Fruit fly (Drosophila melanogaster) whole organism, embryonic: ENCODE results near the gene lin-52.

ENCODE experiments used
- Ada2b ChIP-seq: fragments of 200-800 bp; sonication (Bioruptor generic); IDR thresholded peaks from 2 replicates; pipeline ENCODE4 v1.3.6; 2022; ENCODE audit warnings: missing biosample characterization, missing genetic modification characterization
- Awh ChIP-seq: fragments of 200-800 bp; sonication (Bioruptor generic); IDR thresholded peaks from 2 replicates; pipeline ENCODE4, ENCODE4 v1.3.6; 2022; ENCODE audit warnings: missing biosample characterization, missing genetic modification characterization
- B-H1 ChIP-seq: fragments of 200-800 bp; sonication (Bioruptor generic); IDR thresholded peaks from 3 replicates; pipeline ENCODE4 v1.3.6; 2022; ENCODE audit warnings: missing biosample characterization, missing genetic modification characterization
- CG13123 ChIP-seq: fragments of 200-800 bp; sonication (Bioruptor generic); optimal IDR thresholded peaks from 2 replicates; lab custom pipeline; 2016; ENCODE audit warnings: missing biosample characterization, missing genetic modification characterization
- CG14441 ChIP-seq: fragments of 200-800 bp; sonication (Bioruptor generic); IDR thresholded peaks from 2 replicates; pipeline ENCODE4 v1.3.6; 2022; ENCODE audit warnings: missing biosample characterization, missing genetic modification characterization
- CG14965 ChIP-seq: fragments of 200-800 bp; sonication (Bioruptor generic); optimal IDR thresholded peaks from 2 replicates; lab custom pipeline; 2016; ENCODE audit warnings: missing biosample characterization, missing genetic modification characterization, borderline replicate concordance
- CG1529 ChIP-seq: fragments of 200-800 bp; sonication (Bioruptor generic); optimal IDR thresholded peaks from 3 replicates; lab custom pipeline; 2018; ENCODE audit warnings: missing biosample characterization, missing genetic modification characterization
- CG16863 ChIP-seq: fragments of 200-800 bp; sonication (Bioruptor generic); optimal IDR thresholded peaks from 3 replicates; lab custom pipeline; 2016; ENCODE audit warnings: missing biosample characterization, missing genetic modification characterization
- CG17328 ChIP-seq: fragments of 200-800 bp; sonication (Bioruptor generic); IDR thresholded peaks from 2 replicates; pipeline ENCODE4 v1.3.6; 2022; ENCODE audit warnings: missing biosample characterization, missing genetic modification characterization
- CG17359 ChIP-seq: fragments of 200-800 bp; sonication (Bioruptor generic); optimal IDR thresholded peaks from 3 replicates; lab custom pipeline; 2018; ENCODE audit warnings: missing biosample characterization, mild to moderate bottlenecking, missing genetic modification characterization, moderate library complexity
- CG17385 ChIP-seq: fragments of 200-800 bp; sonication (Bioruptor generic); optimal IDR thresholded peaks from 3 replicates; lab custom pipeline; 2018; ENCODE audit warnings: missing biosample characterization, mild to moderate bottlenecking, missing genetic modification characterization
- CG1832 ChIP-seq: fragments of 200-800 bp; sonication (Bioruptor generic); optimal IDR thresholded peaks from 2 replicates; lab custom pipeline; 2017; ENCODE audit warnings: missing biosample characterization, mild to moderate bottlenecking, missing genetic modification characterization, inconsistent platforms
- CG3065 ChIP-seq: fragments of 200-800 bp; sonication (Bioruptor generic); optimal IDR thresholded peaks from 2 replicates; lab custom pipeline; 2016; ENCODE audit warnings: missing biosample characterization, missing genetic modification characterization
- CG32767 ChIP-seq: fragments of 200-800 bp; sonication (Bioruptor generic); IDR thresholded peaks from 2 replicates; pipeline ENCODE4 v1.3.6; 2022; ENCODE audit warnings: missing biosample characterization, missing genetic modification characterization
- CG32772 ChIP-seq: fragments of 200-800 bp; sonication (Bioruptor generic); IDR thresholded peaks from 2 replicates; pipeline ENCODE4 v1.3.6; 2022; ENCODE audit warnings: missing biosample characterization, missing genetic modification characterization
- CG3995 ChIP-seq: fragments of 200-800 bp; sonication (Bioruptor generic); optimal IDR thresholded peaks from 3 replicates; lab custom pipeline; 2016; ENCODE audit warnings: missing biosample characterization, missing genetic modification characterization
- CG4360 ChIP-seq: fragments of 200-800 bp; sonication (Bioruptor generic); IDR thresholded peaks from 2 replicates; pipeline ENCODE4 v1.3.6; 2022; ENCODE audit warnings: missing biosample characterization, missing genetic modification characterization
- CG6654 ChIP-seq: fragments of 200-800 bp; sonication (Bioruptor generic); optimal IDR thresholded peaks from 2 replicates; lab custom pipeline; 2017; ENCODE audit warnings: missing biosample characterization, mild to moderate bottlenecking, missing genetic modification characterization
- CG7372 ChIP-seq: fragments of 200-800 bp; sonication (Bioruptor generic); IDR thresholded peaks from 2 replicates; pipeline ENCODE4 v1.3.6; 2022; ENCODE audit warnings: missing biosample characterization, missing genetic modification characterization
- CG7987 ChIP-seq: fragments of 200-800 bp; sonication (Bioruptor generic); optimal IDR thresholded peaks from 2 replicates; lab custom pipeline; 2018; ENCODE audit warnings: missing biosample characterization, mild to moderate bottlenecking, missing genetic modification characterization, moderate library complexity
- CG8089 ChIP-seq: fragments of 200-800 bp; sonication (Bioruptor generic); optimal IDR thresholded peaks from 3 replicates; lab custom pipeline; 2016; ENCODE audit warnings: missing biosample characterization, missing genetic modification characterization
- CG8944 ChIP-seq: fragments of 200-800 bp; sonication (Bioruptor generic); optimal IDR thresholded peaks from 3 replicates; lab custom pipeline; 2016; ENCODE audit warnings: missing biosample characterization, missing genetic modification characterization
- CG9437 ChIP-seq: fragments of 200-800 bp; sonication (Bioruptor generic); optimal IDR thresholded peaks from 2 replicates; lab custom pipeline; 2018; ENCODE audit warnings: missing biosample characterization, mild to moderate bottlenecking, missing genetic modification characterization
- CTCF ChIP-seq: fragments of 200-800 bp; sonication (Bioruptor generic); optimal IDR thresholded peaks from 2 replicates; lab custom pipeline; 2017; ENCODE audit warnings: missing biosample characterization, mild to moderate bottlenecking, missing genetic modification characterization, moderate library complexity
- Camta ChIP-seq: fragments of 200-800 bp; sonication (Bioruptor generic); optimal IDR thresholded peaks from 2 replicates; lab custom pipeline; 2016; ENCODE audit warnings: missing biosample characterization, missing genetic modification characterization
- E2f2 ChIP-seq: fragments of 200-800 bp; sonication (Bioruptor generic); IDR thresholded peaks from 2 replicates; pipeline ENCODE4 v1.3.6; 2022; ENCODE audit warnings: missing biosample characterization, missing genetic modification characterization
- Hey ChIP-seq: fragments of 200-800 bp; sonication (Bioruptor generic); optimal IDR thresholded peaks from 3 replicates; lab custom pipeline; 2018; ENCODE audit warnings: missing biosample characterization, mild to moderate bottlenecking, missing genetic modification characterization
- MTF-1 ChIP-seq: fragments of 200-800 bp; sonication (Bioruptor generic); optimal IDR thresholded peaks from 2 replicates; lab custom pipeline; 2018; ENCODE audit warnings: missing biosample characterization, mild to moderate bottlenecking, missing genetic modification characterization, borderline replicate concordance
- Nf-YB ChIP-seq: fragments of 200-800 bp; sonication (Bioruptor generic); optimal IDR thresholded peaks from 3 replicates; lab custom pipeline; 2019; ENCODE audit warnings: missing biosample characterization, mild to moderate bottlenecking, missing genetic modification characterization, moderate library complexity
- Opbp ChIP-seq: fragments of 200-800 bp; sonication (Bioruptor generic); IDR thresholded peaks from 3 replicates; pipeline ENCODE4 v1.3.6; 2022; ENCODE audit warnings: missing biosample characterization, missing genetic modification characterization; ENCODE audit not compliant: partially characterized antibody
- Pdp1 ChIP-seq, 2 experiments: fragments of 200-800 bp; sonication (Bioruptor generic); optimal IDR thresholded peaks; 3 replicates each; lab custom pipeline; 2016; ENCODE audit warnings: missing biosample characterization in 2 of 2, missing genetic modification characterization in 2 of 2, mild to moderate bottlenecking in 1 of 2, moderate library complexity in 1 of 2
- Ptx1 ChIP-seq: fragments of 200-800 bp; sonication (Bioruptor generic); IDR thresholded peaks from 2 replicates; pipeline ENCODE4 v1.3.6; 2022; ENCODE audit warnings: missing biosample characterization, missing genetic modification characterization
- Rx ChIP-seq: fragments of 200-800 bp; sonication (Bioruptor generic); IDR thresholded peaks from 2 replicates; pipeline ENCODE4 v1.3.6; 2022; ENCODE audit warnings: missing biosample characterization, missing genetic modification characterization
- Spps ChIP-seq: fragments of 200-800 bp; sonication (Bioruptor generic); optimal IDR thresholded peaks from 2 replicates; lab custom pipeline; 2018; ENCODE audit warnings: missing biosample characterization, mild to moderate bottlenecking, missing genetic modification characterization
- ap ChIP-seq: fragments of 200-800 bp; sonication (Bioruptor generic); IDR thresholded peaks from 2 replicates; pipeline ENCODE4 v1.3.6; 2022; ENCODE audit warnings: missing biosample characterization, missing genetic modification characterization
- ash1 ChIP-seq: fragments of 200-800 bp; sonication (Bioruptor generic); optimal IDR thresholded peaks from 2 replicates; lab custom pipeline; 2018; ENCODE audit warnings: missing biosample characterization, mild to moderate bottlenecking, missing genetic modification characterization
- bowl ChIP-seq: fragments of 200-800 bp; sonication (Bioruptor generic); IDR thresholded peaks from 2 replicates; pipeline ENCODE4 v1.3.6; 2022; ENCODE audit warnings: missing biosample characterization, missing genetic modification characterization
- btn ChIP-seq: fragments of 200-800 bp; sonication (Bioruptor generic); optimal IDR thresholded peaks from 2 replicates; lab custom pipeline; 2016; ENCODE audit warnings: missing biosample characterization, missing genetic modification characterization
- cad ChIP-seq: fragments of >200 bp; optimal IDR thresholded peaks from 2 replicates; lab custom pipeline; 2017; ENCODE audit warnings: missing biosample characterization, missing genetic modification characterization
- gem ChIP-seq: fragments of 200-800 bp; sonication (Bioruptor generic); optimal IDR thresholded peaks from 2 replicates; lab custom pipeline; 2019; ENCODE audit warnings: missing biosample characterization, mild to moderate bottlenecking, missing genetic modification characterization, moderate library complexity
- gfzf ChIP-seq: fragments of 200-800 bp; sonication (Bioruptor generic); optimal IDR thresholded peaks from 2 replicates; lab custom pipeline; 2016; ENCODE audit warnings: missing biosample characterization, mild to moderate bottlenecking, missing genetic modification characterization, moderate library complexity
- ind ChIP-seq: fragments of 200-800 bp; sonication (Bioruptor generic); optimal IDR thresholded peaks from 3 replicates; lab custom pipeline; 2016; ENCODE audit warnings: missing biosample characterization, missing genetic modification characterization
- kah ChIP-seq: fragments of 200-800 bp; sonication (Bioruptor generic); optimal IDR thresholded peaks from 2 replicates; lab custom pipeline; 2018; ENCODE audit warnings: missing biosample characterization, mild to moderate bottlenecking, missing genetic modification characterization
- klu ChIP-seq: fragments of 200-800 bp; sonication (Bioruptor generic); IDR thresholded peaks from 2 replicates; pipeline ENCODE4 v1.3.6; 2022; ENCODE audit warnings: missing biosample characterization, missing genetic modification characterization
- maf-S ChIP-seq: fragments of 200-800 bp; sonication (Bioruptor generic); optimal IDR thresholded peaks from 2 replicates; lab custom pipeline; 2016; ENCODE audit warnings: missing biosample characterization, missing genetic modification characterization
- mld ChIP-seq: fragments of 200-800 bp; sonication (Bioruptor generic); IDR thresholded peaks from 3 replicates; pipeline ENCODE4 v1.3.6; 2022; ENCODE audit warnings: missing biosample characterization, missing genetic modification characterization; ENCODE audit not compliant: partially characterized antibody
- sisA ChIP-seq: fragments of 200-800 bp; sonication (Bioruptor generic); IDR thresholded peaks from 2 replicates; pipeline ENCODE4 v1.3.6; 2022; ENCODE audit warnings: missing biosample characterization, missing genetic modification characterization
- ssp ChIP-seq: fragments of 200-800 bp; sonication (Bioruptor generic); IDR thresholded peaks from 2 replicates; pipeline ENCODE4 v1.3.6; 2022; ENCODE audit warnings: missing biosample characterization, missing genetic modification characterization
- toy ChIP-seq: fragments of 200-800 bp; sonication (Bioruptor generic); IDR thresholded peaks from 2 replicates; pipeline ENCODE4 v1.3.6; 2022; ENCODE audit warnings: missing biosample characterization, missing genetic modification characterization
- twi ChIP-seq: fragments of 200-800 bp; optimal IDR thresholded peaks from 2 replicates; lab custom pipeline; 2019; ENCODE audit warnings: missing biosample characterization, mild to moderate bottlenecking, missing genetic modification characterization, moderate library complexity
- usp ChIP-seq: fragments of >200 bp; optimal IDR thresholded peaks from 2 replicates; lab custom pipeline; 2017; ENCODE audit warnings: missing biosample characterization, missing genetic modification characterization

lin-52 gene

dm6 chrX:5735268-5735941 lies 19.4 kb downstream of the lin-52 start (continued):
- TF ChIP-seq Ada2b, result peak; percentile 85
- peak; percentile 75 for TF ChIP-seq sisA (GFP tag; lab: Robert Waterston, UW)
- peak; percentile 83 for TF ChIP-seq CG14441 (GFP tag; lab: Robert Waterston, UW)
- TF ChIP-seq cad (GFP tag; lab: Kevin White, UChicago), result no peak
- no peak for TF ChIP-seq CG6654 (GFP tag; lab: Kevin White, UChicago)
- TF ChIP-seq Ptx1, result peak; percentile 81
- peak; percentile 72 for TF ChIP-seq CG32772 (GFP tag; lab: Robert Waterston, UW)
- peak; percentile 50 for TF ChIP-seq Nf-YB (GFP tag; lab: Kevin White, UChicago)
- TF ChIP-seq CG3995 (GFP tag; lab: Kevin White, UChicago), result peak; percentile 8
- peak; percentile 12 for TF ChIP-seq CG3065 (GFP tag; lab: Kevin White, UChicago)
- no peak for TF ChIP-seq mld (GFP tag; lab: Robert Waterston, UW)
- TF ChIP-seq ash1, result no peak
- TF ChIP-seq CG4360 (GFP tag; lab: Robert Waterston, UW), result no peak
- peak; percentile 83 for TF ChIP-seq CG17328 (GFP tag; lab: Robert Waterston, UW)
- TF ChIP-seq CG9437 (GFP tag; lab: Kevin White, UChicago), result peak; percentile 46
- TF ChIP-seq CG13123 (GFP tag; lab: Kevin White, UChicago), result peak; percentile 14
- TF ChIP-seq klu (GFP tag; lab: Robert Waterston, UW), result 0 out of 2 replicates have a peak, but pooled peaks have one; percentile 32
- peak; percentile 71 for TF ChIP-seq CG7372
- TF ChIP-seq toy (GFP tag; lab: Robert Waterston, UW), result peak; percentile 37; the same call in 1 of the 2 replicates
- peak; percentile 53; the same call in 1 of the 2 replicates for TF ChIP-seq Rx (GFP tag; lab: Robert Waterston, UW)
- no peak for TF ChIP-seq CG7987 (GFP tag; lab: Kevin White, UChicago)
- TF ChIP-seq CG14965 (GFP tag; lab: Kevin White, UChicago), result no peak
- peak; percentile 45 for TF ChIP-seq CG1529
- TF ChIP-seq twi (tag; lab: Kevin White, UChicago), result peak; percentile 47
- peak; percentile 70 for TF ChIP-seq B-H1 (GFP tag; lab: Robert Waterston, UW)
- TF ChIP-seq maf-S (GFP tag; lab: Kevin White, UChicago), result peak; percentile 47
- TF ChIP-seq Hey (tag; lab: Kevin White, UChicago), result no peak
- TF ChIP-seq CG17385 (GFP tag; lab: Kevin White, UChicago), result peak; percentile 60
- no peak for TF ChIP-seq MTF-1
- no peak for TF ChIP-seq CG32767 (GFP tag; lab: Robert Waterston, UW)
- TF ChIP-seq ind (GFP tag; lab: Kevin White, UChicago), result peak; percentile 77
- TF ChIP-seq Pdp1 (GFP tag; optimal IDR thresholded peaks at IDR 0.05; lab: Kevin White, UChicago), result peak; percentile 65 to 69
- TF ChIP-seq btn (GFP tag; lab: Kevin White, UChicago), result no peak
- peak; percentile 47 for TF ChIP-seq ssp
- TF ChIP-seq gfzf (GFP tag; lab: Kevin White, UChicago), result no peak
- TF ChIP-seq CTCF (GFP tag; lab: Kevin White, UChicago), result no peak
- peak; percentile 43 for TF ChIP-seq kah (GFP tag; lab: Kevin White, UChicago)
- TF ChIP-seq CG17359 (tag; lab: Kevin White, UChicago), result peak; percentile 82
- TF ChIP-seq CG8089, result peak; percentile 36
- no peak for TF ChIP-seq bowl (GFP tag; lab: Robert Waterston, UW)
- peak; percentile 70 for TF ChIP-seq ap (GFP tag; lab: Robert Waterston, UW)
- TF ChIP-seq gem (tag; lab: Kevin White, UChicago), result peak; percentile 88
- no peak for TF ChIP-seq CG8944 (GFP tag; lab: Kevin White, UChicago)
- no peak for TF ChIP-seq Spps (tag; lab: Kevin White, UChicago)
- peak; percentile 51; the same call in 1 of the 2 replicates for TF ChIP-seq E2f2 (GFP tag; lab: Robert Waterston, UW)
- TF ChIP-seq CG16863 (GFP tag; lab: Kevin White, UChicago), result peak; percentile 44
- peak; percentile 67 for TF ChIP-seq Awh
- peak; percentile 38 for TF ChIP-seq Camta (GFP tag; lab: Kevin White, UChicago)
- TF ChIP-seq CG1832 (GFP tag; lab: Kevin White, UChicago), result no peak
- TF ChIP-seq Opbp, result no peak
- no peak for TF ChIP-seq usp (GFP tag; lab: Kevin White, UChicago)
